Fruit fly (Drosophila melanogaster) whole organism, embryonic: ENCODE results near the gene CG3222.

Experiments used
- Aef1 ChIP-seq: fragments of 200-800 bp; sonication (Bioruptor generic); IDR thresholded peaks from 3 replicates; pipeline ENCODE4 v1.3.6; 2022; ENCODE audit warnings: missing biosample characterization, missing genetic modification characterization
- Antp ChIP-seq: fragments of 200-800 bp; sonication (Bioruptor generic); optimal IDR thresholded peaks from 3 replicates; lab custom pipeline; 2016; ENCODE audit warnings: missing biosample characterization, missing genetic modification characterization
- Blimp-1 ChIP-seq: fragments of 200-800 bp; sonication (Bioruptor generic); optimal IDR thresholded peaks from 3 replicates; lab custom pipeline; 2018; ENCODE audit warnings: missing biosample characterization, missing genetic modification characterization, mild to moderate bottlenecking, moderate library complexity, missing genetic modification reagents
- CG10267 ChIP-seq: fragments of 200-800 bp; sonication (Bioruptor generic); optimal IDR thresholded peaks from 2 replicates; lab custom pipeline; 2018; ENCODE audit warnings: missing biosample characterization, mild to moderate bottlenecking, missing genetic modification characterization, moderate library complexity
- CG10654 ChIP-seq: fragments of 200-800 bp; sonication (Bioruptor generic); optimal IDR thresholded peaks from 2 replicates; lab custom pipeline; 2016; ENCODE audit warnings: missing biosample characterization, missing genetic modification characterization
- CG10979 ChIP-seq: fragments of 200-800 bp; sonication (Bioruptor generic); optimal IDR thresholded peaks from 2 replicates; lab custom pipeline; 2018; ENCODE audit warnings: missing biosample characterization, mild to moderate bottlenecking, missing genetic modification characterization, moderate library complexity
- CG13894 ChIP-seq: fragments of 200-800 bp; sonication (Bioruptor generic); optimal IDR thresholded peaks from 3 replicates; lab custom pipeline; 2018; ENCODE audit warnings: missing biosample characterization, mild to moderate bottlenecking, missing genetic modification characterization, moderate library complexity
- CG1647 ChIP-seq: fragments of 200-800 bp; sonication (Bioruptor generic); optimal IDR thresholded peaks from 3 replicates; lab custom pipeline; 2016; ENCODE audit warnings: missing biosample characterization, missing genetic modification characterization
- CG17328 ChIP-seq: fragments of 200-800 bp; sonication (Bioruptor generic); IDR thresholded peaks from 2 replicates; pipeline ENCODE4 v1.3.6; 2022; ENCODE audit warnings: missing biosample characterization, missing genetic modification characterization
- CG18262 ChIP-seq: fragments of 200-800 bp; optimal IDR thresholded peaks from 3 replicates; lab custom pipeline; 2019; ENCODE audit warnings: missing biosample characterization, mild to moderate bottlenecking, missing genetic modification characterization, moderate library complexity
- CG18476 ChIP-seq: fragments of 200-800 bp; sonication (Bioruptor generic); optimal IDR thresholded peaks from 2 replicates; lab custom pipeline; 2016; ENCODE audit warnings: missing biosample characterization, mild to moderate bottlenecking, missing genetic modification characterization
- CG31388 ChIP-seq: fragments of 200-800 bp; sonication (Bioruptor generic); optimal IDR thresholded peaks from 2 replicates; lab custom pipeline; 2016; ENCODE audit warnings: missing biosample characterization, missing genetic modification characterization
- CG4424 ChIP-seq: fragments of 200-800 bp; sonication (Bioruptor generic); optimal IDR thresholded peaks from 3 replicates; lab custom pipeline; 2016; ENCODE audit warnings: missing biosample characterization, missing genetic modification characterization
- CG4707 ChIP-seq: fragments of 200-800 bp; sonication (Bioruptor generic); optimal IDR thresholded peaks from 2 replicates; lab custom pipeline; 2018; ENCODE audit warnings: missing biosample characterization, mild to moderate bottlenecking, missing genetic modification characterization, moderate library complexity
- CG5245 ChIP-seq: fragments of 200-800 bp; sonication (Bioruptor generic); optimal IDR thresholded peaks from 3 replicates; lab custom pipeline; 2016; ENCODE audit warnings: missing biosample characterization, missing genetic modification characterization
- CG5953 ChIP-seq: fragments of 200-800 bp; sonication (Bioruptor generic); IDR thresholded peaks from 2 replicates; pipeline ENCODE4 v1.3.6; 2022; ENCODE audit warnings: missing biosample characterization, missing genetic modification characterization
- CG6813 ChIP-seq: fragments of 200-800 bp; sonication (Bioruptor generic); optimal IDR thresholded peaks from 2 replicates; lab custom pipeline; 2017; ENCODE audit warnings: missing biosample characterization, missing genetic modification characterization, mild to moderate bottlenecking, moderate library complexity, missing genetic modification reagents
- CG7745 ChIP-seq: fragments of 200-800 bp; sonication (Bioruptor generic); optimal IDR thresholded peaks from 2 replicates; lab custom pipeline; 2018; ENCODE audit warnings: missing biosample characterization, mild to moderate bottlenecking, missing genetic modification characterization, moderate library complexity
- CG9797 ChIP-seq: fragments of 200-800 bp; sonication (Bioruptor generic); optimal IDR thresholded peaks from 3 replicates; lab custom pipeline; 2018; ENCODE audit warnings: missing biosample characterization, mild to moderate bottlenecking, missing genetic modification characterization
- CoRest ChIP-seq: fragments of 200-800 bp; sonication (Bioruptor generic); optimal IDR thresholded peaks from 3 replicates; lab custom pipeline; 2018; ENCODE audit warnings: missing biosample characterization, mild to moderate bottlenecking, missing genetic modification characterization, moderate library complexity
- Dek ChIP-seq: fragments of 200-800 bp; sonication (Bioruptor generic); optimal IDR thresholded peaks from 3 replicates; lab custom pipeline; 2019; ENCODE audit warnings: missing biosample characterization, mild to moderate bottlenecking, missing genetic modification characterization, moderate library complexity
- Dref ChIP-seq: fragments of 200-800 bp; sonication (Bioruptor generic); IDR thresholded peaks from 2 replicates; pipeline ENCODE4 v1.3.6; 2022; ENCODE audit warnings: missing biosample characterization, missing genetic modification characterization
- HLH3B ChIP-seq: fragments of 200-800 bp; sonication (Bioruptor generic); IDR thresholded peaks from 2 replicates; pipeline ENCODE4 v1.3.6; 2022; ENCODE audit warnings: missing biosample characterization, missing genetic modification characterization
- Hmx ChIP-seq: fragments of 200-800 bp; sonication (Bioruptor generic); optimal IDR thresholded peaks from 2 replicates; lab custom pipeline; 2016; ENCODE audit warnings: missing biosample characterization, missing genetic modification characterization
- Hsf ChIP-seq: fragments of 200-800 bp; sonication (Bioruptor generic); optimal IDR thresholded peaks from 3 replicates; lab custom pipeline; 2016; ENCODE audit warnings: missing biosample characterization, missing genetic modification characterization
- Myb ChIP-seq: fragments of 200-800 bp; sonication (Bioruptor generic); optimal IDR thresholded peaks from 2 replicates; lab custom pipeline; 2016; ENCODE audit warnings: missing biosample characterization, missing genetic modification characterization
- Opbp ChIP-seq: fragments of 200-800 bp; sonication (Bioruptor generic); IDR thresholded peaks from 3 replicates; pipeline ENCODE4 v1.3.6; 2022; ENCODE audit warnings: missing biosample characterization, missing genetic modification characterization; ENCODE audit not compliant: partially characterized antibody
- Pdp1 ChIP-seq, 2 experiments: fragments of 200-800 bp; sonication (Bioruptor generic); optimal IDR thresholded peaks; 3 replicates each; lab custom pipeline; 2016; ENCODE audit warnings: missing biosample characterization in 2 of 2, missing genetic modification characterization in 2 of 2, mild to moderate bottlenecking in 1 of 2, moderate library complexity in 1 of 2
- Ptx1 ChIP-seq: fragments of 200-800 bp; sonication (Bioruptor generic); IDR thresholded peaks from 2 replicates; pipeline ENCODE4 v1.3.6; 2022; ENCODE audit warnings: missing biosample characterization, missing genetic modification characterization
- al ChIP-seq: fragments of 200-800 bp; sonication (Bioruptor generic); IDR thresholded peaks from 2 replicates; pipeline ENCODE4 v1.3.6; 2022; ENCODE audit warnings: missing biosample characterization, missing genetic modification characterization
- ato ChIP-seq: fragments of 200-800 bp; sonication (Bioruptor generic); IDR thresholded peaks from 2 replicates; pipeline ENCODE4 v1.3.6; 2022; ENCODE audit warnings: missing biosample characterization, missing genetic modification characterization; ENCODE audit not compliant: partially characterized antibody
- croc ChIP-seq: fragments of 200-800 bp; sonication (Bioruptor generic); conservative IDR thresholded peaks from 3 replicates; pipeline ENCODE4 v1.3.6; 2022; ENCODE audit warnings: missing biosample characterization, missing genetic modification characterization
- fd64A ChIP-seq: fragments of 200-800 bp; sonication (Bioruptor generic); optimal IDR thresholded peaks from 3 replicates; lab custom pipeline; 2018; ENCODE audit warnings: missing biosample characterization, mild to moderate bottlenecking, missing genetic modification characterization
- fd96Cb ChIP-seq: fragments of 200-800 bp; sonication (Bioruptor generic); optimal IDR thresholded peaks from 2 replicates; lab custom pipeline; 2018; ENCODE audit warnings: missing biosample characterization, mild to moderate bottlenecking, missing genetic modification characterization, moderate library complexity
- ind ChIP-seq: fragments of 200-800 bp; sonication (Bioruptor generic); optimal IDR thresholded peaks from 3 replicates; lab custom pipeline; 2016; ENCODE audit warnings: missing biosample characterization, missing genetic modification characterization
- jigr1 ChIP-seq: fragments of 200-800 bp; sonication (Bioruptor generic); IDR thresholded peaks from 3 replicates; pipeline ENCODE4 v1.3.6; 2022; ENCODE audit warnings: missing biosample characterization, missing genetic modification characterization
- jumu ChIP-seq: fragments of 200-800 bp; sonication (Bioruptor generic); optimal IDR thresholded peaks from 3 replicates; lab custom pipeline; 2016; ENCODE audit warnings: missing biosample characterization, missing genetic modification characterization
- knrl ChIP-seq: fragments of 200-800 bp; sonication (Bioruptor generic); IDR thresholded peaks from 3 replicates; pipeline ENCODE4 v1.3.6; 2022; ENCODE audit warnings: missing biosample characterization, missing genetic modification characterization; ENCODE audit not compliant: partially characterized antibody
- lilli ChIP-seq: fragments of 200-800 bp; sonication (Bioruptor generic); optimal IDR thresholded peaks from 3 replicates; lab custom pipeline; 2016; ENCODE audit warnings: missing biosample characterization, missing genetic modification characterization
- nmo ChIP-seq: fragments of 200-800 bp; sonication (Bioruptor generic); optimal IDR thresholded peaks from 2 replicates; lab custom pipeline; 2018; ENCODE audit warnings: missing biosample characterization, mild to moderate bottlenecking, missing genetic modification characterization, moderate library complexity
- pnt ChIP-seq: fragments of 200-800 bp; sonication (Bioruptor generic); optimal IDR thresholded peaks from 3 replicates; lab custom pipeline; 2016; ENCODE audit warnings: missing biosample characterization, missing genetic modification characterization
- ranshi ChIP-seq: fragments of 200-800 bp; sonication (Bioruptor generic); IDR thresholded peaks from 2 replicates; pipeline ENCODE4 v1.3.6; 2022; ENCODE audit warnings: missing biosample characterization, missing genetic modification characterization
- repo ChIP-seq: fragments of 200-800 bp; sonication (Bioruptor generic); optimal IDR thresholded peaks from 2 replicates; lab custom pipeline; 2016; ENCODE audit warnings: missing biosample characterization, missing genetic modification characterization
- run ChIP-seq: fragments of 200-800 bp; sonication (Bioruptor generic); optimal IDR thresholded peaks from 3 replicates; lab custom pipeline; 2018; ENCODE audit warnings: missing biosample characterization, mild to moderate bottlenecking, missing genetic modification characterization
- slbo ChIP-seq: fragments of 200-800 bp; sonication (Bioruptor generic); IDR thresholded peaks from 2 replicates; pipeline ENCODE4 v1.3.6; 2022; ENCODE audit warnings: missing biosample characterization, missing genetic modification characterization
- sob ChIP-seq: fragments of 200-800 bp; sonication (Bioruptor generic); IDR thresholded peaks from 2 replicates; pipeline ENCODE4 v1.3.6; 2022; ENCODE audit warnings: missing biosample characterization, missing genetic modification characterization
- vfl ChIP-seq: fragments of 200-800 bp; sonication (Bioruptor generic); optimal IDR thresholded peaks from 2 replicates; lab custom pipeline; 2016; ENCODE audit warnings: missing biosample characterization, missing genetic modification characterization
- zf30C ChIP-seq: fragments of 200-800 bp; sonication (Bioruptor generic); optimal IDR thresholded peaks from 3 replicates; lab custom pipeline; 2018; ENCODE audit warnings: missing biosample characterization, mild to moderate bottlenecking, missing genetic modification characterization
- zfh2 ChIP-seq: fragments of 200-800 bp; sonication (Bioruptor generic); optimal IDR thresholded peaks from 2 replicates; lab custom pipeline; 2016; ENCODE audit warnings: missing biosample characterization, missing genetic modification characterization

Gene CG3222

dm6 chr3L:9613960-9614588 is 15.3 kb downstream of the CG3222 start:
- TF ChIP-seq Myb (GFP tag; lab: Kevin White, UChicago) (peak; percentile 63), Hmx (GFP tag; lab: Kevin White, UChicago) (no peak), CG9797 (GFP tag; lab: Kevin White, UChicago) (peak; percentile 10), CG10654 (no peak), al (GFP tag; lab: Robert Waterston, UW) (peak; percentile 47), fd64A (GFP tag; lab: Kevin White, UChicago) (no peak), CG17328 (0 out of 2 replicates have a peak, but pooled peaks have one; percentile 12), jigr1 (peak; percentile 52; the same call in 1 of the 3 replicates), pnt (GFP tag; lab: Kevin White, UChicago) (peak; percentile 69), croc (GFP tag; lab: Robert Waterston, UW) (0 out of 3 replicates have a peak, but pooled peaks have one; percentile 12), CG18476 (GFP tag; lab: Kevin White, UChicago) (peak; percentile 37), run (no peak), HLH3B (peak; percentile 31; the same call in 1 of the 2 replicates), Antp (GFP tag; lab: Kevin White, UChicago) (peak; percentile 51), jumu (peak; percentile 66), slbo (peak; percentile 89), CG10267 (tag; lab: Kevin White, UChicago) (peak; percentile 98), Hsf (GFP tag; lab: Kevin White, UChicago) (no peak), Pdp1 (GFP tag; optimal IDR thresholded peaks at IDR 0.05; lab: Kevin White, UChicago) (peak in 1 of 2 experiments; percentile 66), Aef1 (peak; percentile 31; the same call in 1 of the 3 replicates), ind (GFP tag; lab: Kevin White, UChicago) (peak; percentile 59), lilli (GFP tag; lab: Kevin White, UChicago) (no peak), CG18262 (tag; lab: Kevin White, UChicago) (no peak), Dref (GFP tag; lab: Robert Waterston, UW) (peak; percentile 30; the same call in 1 of the 2 replicates), zf30C (GFP tag; lab: Kevin White, UChicago) (no peak), ranshi (peak; percentile 36; the same call in 1 of the 2 replicates), CG4424 (GFP tag; lab: Kevin White, UChicago) (peak; percentile 55), CG10979 (tag; lab: Kevin White, UChicago) (peak; percentile 25), vfl (GFP tag; lab: Kevin White, UChicago) (peak; percentile 57), repo (peak; percentile 51), knrl (GFP tag; lab: Robert Waterston, UW) (peak; percentile 44; the same call in 1 of the 3 replicates), Blimp-1 (peak; percentile 84), CG6813 (GFP tag; lab: Kevin White, UChicago) (no peak), CG1647 (peak; percentile 62), zfh2 (peak; percentile 67), Opbp (peak; percentile 48; the same call in 1 of the 3 replicates), CoRest (peak; percentile 40), CG7745 (tag; lab: Kevin White, UChicago) (no peak), Dek (tag; lab: Kevin White, UChicago) (peak; percentile 41), CG31388 (GFP tag; lab: Kevin White, UChicago) (peak; percentile 42), ato (GFP tag; lab: Robert Waterston, UW) (no peak), fd96Cb (tag; lab: Kevin White, UChicago) (peak; percentile 25), CG5245 (GFP tag; lab: Kevin White, UChicago) (peak; percentile 67), Ptx1 (GFP tag; lab: Robert Waterston, UW) (peak; percentile 59; the same call in 1 of the 2 replicates), nmo (GFP tag; lab: Kevin White, UChicago) (peak; percentile 14), CG4707 (GFP tag; lab: Kevin White, UChicago) (no peak), CG5953 (GFP tag; lab: Robert Waterston, UW) (no peak), sob (GFP tag; lab: Robert Waterston, UW) (peak; percentile 79), CG13894 (tag; lab: Kevin White, UChicago) (peak; percentile 13)
